Worm (Caenorhabditis elegans) whole organism, L1 larva: ENCODE measurements around the gene clec-25.

ENCODE experiments used
- aly-2 ChIP-seq: fragments of 150-350 bp; optimal IDR thresholded peaks from 2 replicates; lab custom pipeline; 2014; ENCODE audit warnings: missing biosample characterization, missing genetic modification characterization
- ceh-82 ChIP-seq, 3 experiments: fragments of 150-350 bp in 1 of 3; sonication (generic microtip) in 2 of 3; optimal IDR thresholded peaks; 2 replicates each; lab custom pipeline; 2014 to 2017; ENCODE audit warnings: missing biosample characterization in 3 of 3, missing genetic modification characterization in 3 of 3
- ces-1 ChIP-seq: fragments of 150-350 bp; optimal IDR thresholded peaks from 2 replicates; lab custom pipeline; 2014; ENCODE audit warnings: missing biosample characterization, missing genetic modification reagents, missing genetic modification characterization
- egl-27 ChIP-seq, 2 experiments: fragments of 150-350 bp in 1 of 2; sonication (generic microtip); optimal IDR thresholded peaks; 3 replicates each; lab custom pipeline; 2017 to 2018; ENCODE audit warnings: missing biosample characterization in 2 of 2, missing genetic modification characterization in 2 of 2, missing genetic modification reagents in 2 of 2
- fkh-10 ChIP-seq: sonication (generic microtip); optimal IDR thresholded peaks from 2 replicates; lab custom pipeline; 2017; ENCODE audit warnings: missing biosample characterization, missing genetic modification reagents, missing genetic modification characterization
- jun-1 ChIP-seq: fragments of 150-350 bp; optimal IDR thresholded peaks from 2 replicates; lab custom pipeline; 2014; ENCODE audit warnings: missing biosample characterization, missing genetic modification reagents, missing genetic modification characterization
- lin-39 ChIP-seq: fragments of 150-350 bp; optimal IDR thresholded peaks from 2 replicates; lab custom pipeline; 2014; ENCODE audit warnings: missing biosample characterization, missing genetic modification reagents, missing genetic modification characterization
- nhr-77 ChIP-seq: fragments of 150-350 bp; optimal IDR thresholded peaks from 2 replicates; lab custom pipeline; 2014; ENCODE audit warnings: missing biosample characterization, missing genetic modification characterization
- nhr-84 ChIP-seq: sonication (generic microtip); optimal IDR thresholded peaks from 2 replicates; lab custom pipeline; 2017; ENCODE audit warnings: missing biosample characterization, missing genetic modification characterization
- pqm-1 ChIP-seq: sonication (generic microtip); optimal IDR thresholded peaks from 3 replicates; lab custom pipeline; 2017; ENCODE audit warnings: missing biosample characterization, missing genetic modification characterization
- unc-62 ChIP-seq: fragments of 150-350 bp; optimal IDR thresholded peaks from 2 replicates; lab custom pipeline; 2014; ENCODE audit warnings: missing biosample characterization, missing genetic modification reagents, missing genetic modification characterization
- zag-1 ChIP-seq: fragments of 150-350 bp; optimal IDR thresholded peaks from 2 replicates; lab custom pipeline; 2014; ENCODE audit warnings: missing biosample characterization, missing genetic modification characterization
- ztf-11 ChIP-seq, 2 experiments: sonication (generic microtip); optimal IDR thresholded peaks; 2 replicates each; lab custom pipeline; 2016 to 2017; ENCODE audit warnings: missing genetic modification characterization in 2 of 2, missing biosample characterization in 1 of 2, missing compliant biosample characterization in 1 of 2
- ztf-4 ChIP-seq: fragments of 150-350 bp; optimal IDR thresholded peaks from 2 replicates; lab custom pipeline; 2014; ENCODE audit warnings: missing biosample characterization, missing genetic modification characterization

DNA sequence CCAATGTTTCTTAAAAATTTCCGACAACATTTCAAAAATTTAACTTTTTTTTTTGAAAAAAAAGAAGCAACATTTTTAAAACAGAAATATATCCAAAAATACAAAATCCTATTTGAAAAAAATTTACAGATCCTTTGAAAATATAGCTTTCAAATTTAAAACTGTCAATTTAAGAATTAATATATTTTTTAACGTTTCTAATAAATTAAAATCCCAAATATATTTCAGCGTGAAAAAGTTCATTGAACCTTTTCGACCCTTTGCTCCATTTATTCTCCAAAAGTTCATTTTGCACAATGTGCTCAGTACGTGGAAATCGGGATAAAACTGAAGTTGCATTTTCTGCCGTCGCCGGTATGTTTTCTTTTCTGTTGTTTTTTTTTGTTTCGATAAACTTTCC lies 10.2 kb upstream of the clec-25 start, which contains the start of gene phy-3:
- TF ChIP-seq pqm-1 (no peak), ces-1 (no peak), ztf-4 (tag; lab: Kevin White, UChicago) (no peak), aly-2 (tag; lab: Kevin White, UChicago) (no peak), nhr-84 (tag; lab: Kevin White, UChicago) (no peak), zag-1 (tag; lab: Kevin White, UChicago) (no peak), unc-62 (GFP tag; lab: Kevin White, UChicago) (no peak), lin-39 (tag; lab: Kevin White, UChicago) (no peak), fkh-10 (no peak), ceh-82 (tag; optimal IDR thresholded peaks at IDR 0.05; lab: Kevin White, UChicago) (no peak), ztf-11 (tag; optimal IDR thresholded peaks at IDR 0.05; lab: Kevin White, UChicago) (no peak), egl-27 (tag; optimal IDR thresholded peaks at IDR 0.05; lab: Kevin White, UChicago) (no peak), nhr-77 (tag; lab: Kevin White, UChicago) (no peak), jun-1 (tag; lab: Kevin White, UChicago) (no peak)
